Worm (Caenorhabditis elegans): Measurements from ENCODE around the gene C49C8.1.

C49C8.1 gene

ce11 chrIV:8629609-8630052, 24.7 kb upstream of the C49C8.1 start (continued):
- TF ChIP-seq lin-38 (GFP tag; IDR thresholded peaks at IDR 0.05) (no peak), mxl-2 (GFP tag; conservative IDR thresholded peaks at IDR 0.05) (no peak), mep-1 (tag; optimal IDR thresholded peaks at IDR 0.05) (peak; percentile 57), hlh-30 (tag; optimal IDR thresholded peaks at IDR 0.05; ENCODE audit: insufficient read depth) (peak; percentile 33), lir-3 (tag; optimal IDR thresholded peaks at IDR 0.05) (no peak), saeg-2 (GFP tag; IDR thresholded peaks at IDR 0.05) (no peak), nhr-11 (tag; optimal IDR thresholded peaks at IDR 0.05) (peak; percentile 37), nhr-111 (GFP tag; optimal IDR thresholded peaks at IDR 0.05) (no peak), ZK337.2 (GFP tag; IDR thresholded peaks at IDR 0.05) (no peak), mes-2 (tag; optimal IDR thresholded peaks at IDR 0.05; ENCODE audit: poor library complexity, severe bottlenecking) (peak; percentile 14), dmd-9 (GFP tag; IDR thresholded peaks at IDR 0.05) (no peak), ctbp-1 (GFP tag; IDR thresholded peaks at IDR 0.05) (peak; percentile 55; the same call in 1 of the 2 replicates), zfp-3 (GFP tag; conservative IDR thresholded peaks at IDR 0.05) (no peak), tag-97 (GFP tag; IDR thresholded peaks at IDR 0.05) (no peak), F49E8.2 (tag; optimal IDR thresholded peaks at IDR 0.05; ENCODE audit: borderline replicate concordance) (no peak), ceh-44 (GFP tag; IDR thresholded peaks at IDR 0.05) (no peak), nhr-28 (tag; optimal IDR thresholded peaks at IDR 0.05) (no peak), Y5F2A.4 (GFP tag; optimal IDR thresholded peaks at IDR 0.05) (no peak), hmg-1.1 (GFP tag; IDR thresholded peaks at IDR 0.05) (peak; percentile 68), ZK546.5 (tag; optimal IDR thresholded peaks at IDR 0.05) (no peak), nhr-77 (tag; optimal IDR thresholded peaks at IDR 0.05) (no peak), dmd-8 (GFP tag; IDR thresholded peaks at IDR 0.05) (no peak), unc-62 (GFP tag; optimal IDR thresholded peaks at IDR 0.05 in 1 of 2) (peak in 1 of 2 experiments; percentile 96), unc-62 (tag; optimal IDR thresholded peaks at IDR 0.05) (no peak)

ce11 chrIV:8630243-8630642, 24.1 kb upstream of the C49C8.1 start:
- TF ChIP-seq egl-27 (tag; optimal IDR thresholded peaks at IDR 0.05) (no peak), hlh-30 (tag; optimal IDR thresholded peaks at IDR 0.05; ENCODE audit: insufficient read depth) (peak; percentile 29), unc-39 (tag; optimal IDR thresholded peaks at IDR 0.05) (no peak), dmd-6 (GFP tag; IDR thresholded peaks at IDR 0.05) (no peak), ceh-82 (tag; optimal IDR thresholded peaks at IDR 0.05) (no peak)

ce11 chrIV:8631033-8631432, 23.3 kb upstream of the C49C8.1 start, which contains the start of gene dgk-4:
dgk-4 (plus strand) TSS chrIV:8631333.
- TF ChIP-seq saeg-2 (GFP tag; IDR thresholded peaks at IDR 0.05) (no peak), madf-5 (GFP tag; IDR thresholded peaks at IDR 0.05) (no peak), nhr-48 (tag; optimal IDR thresholded peaks at IDR 0.05) (no peak), unc-39 (tag; optimal IDR thresholded peaks at IDR 0.05) (no peak), pha-4 (GFP tag; IDR thresholded peaks at IDR 0.05) (no peak), pha-4 (tag; optimal IDR thresholded peaks at IDR 0.05) (no peak), D1046.2 (GFP tag; IDR thresholded peaks at IDR 0.05) (no peak), skn-1 (tag; optimal IDR thresholded peaks at IDR 0.05) (no peak), snpc-1.2 (GFP tag; IDR thresholded peaks at IDR 0.05) (no peak), ctbp-1 (GFP tag; IDR thresholded peaks at IDR 0.05) (no peak), ZK546.5 (tag; optimal IDR thresholded peaks at IDR 0.05) (no peak), hlh-30 (tag; optimal IDR thresholded peaks at IDR 0.05; ENCODE audit: insufficient read depth) (no peak), lir-3 (tag; optimal IDR thresholded peaks at IDR 0.05) (no peak), nhr-6 (tag; optimal IDR thresholded peaks at IDR 0.05) (no peak), lin-13 (GFP tag; optimal IDR thresholded peaks at IDR 0.05) (no peak), mxl-3 (GFP tag; optimal IDR thresholded peaks at IDR 0.05) (no peak), Y48G9A.11 (GFP tag; IDR thresholded peaks at IDR 0.05) (no peak), spr-3 (GFP tag; optimal IDR thresholded peaks at IDR 0.05) (no peak), dpl-1 (GFP tag; optimal IDR thresholded peaks at IDR 0.05) (no peak)

Data from whole organism, L4 larva.